Worm (Caenorhabditis elegans) whole organism, young adult: ENCODE results near the gene dnj-22.

Experiments
- B0019.2 ChIP-seq: fragments of 200-800 bp; sonication (Bioruptor generic); conservative IDR thresholded peaks from 2 replicates; pipeline ENCODE4 v1.3.6; 2022; ENCODE audit warnings: missing genetic modification reagents, missing genetic modification characterization, missing compliant biosample characterization
- B0035.1 ChIP-seq: sonication (generic microtip); optimal IDR thresholded peaks from 2 replicates; lab custom pipeline; 2016; ENCODE audit warnings: missing genetic modification characterization, mild to moderate bottlenecking, missing compliant biosample characterization, missing genotype, missing genetic modification reagents
- C06A6.2 ChIP-seq: fragments of 200-800 bp; sonication (Bioruptor generic); conservative IDR thresholded peaks from 2 replicates; pipeline ENCODE4 v1.3.6; 2022; ENCODE audit warnings: missing genetic modification characterization, missing compliant biosample characterization
- D2030.7 ChIP-seq: fragments of 200-800 bp; sonication (Bioruptor generic); IDR thresholded peaks from 2 replicates; pipeline ENCODE4 v1.3.6; 2022; ENCODE audit warnings: missing genetic modification reagents, missing genetic modification characterization, missing compliant biosample characterization
- F33H1.4 ChIP-seq: fragments of 200-800 bp; sonication (Bioruptor generic); IDR thresholded peaks from 2 replicates; pipeline ENCODE4 v1.3.6; 2022; ENCODE audit warnings: missing genetic modification reagents, missing genetic modification characterization, missing compliant biosample characterization
- F39B2.1 ChIP-seq: fragments of 200-800 bp; sonication (Bioruptor generic); IDR thresholded peaks from 2 replicates; pipeline ENCODE4 v1.3.6; 2022; ENCODE audit warnings: missing genetic modification reagents, missing genetic modification characterization, missing compliant biosample characterization
- F49E8.2 ChIP-seq: sonication (generic microtip); optimal IDR thresholded peaks from 3 replicates; lab custom pipeline; 2017; ENCODE audit warnings: missing genetic modification characterization, mild to moderate bottlenecking, missing compliant biosample characterization, antibody characterized with exemption, moderate library complexity; ENCODE audit not compliant: insufficient read depth
- F52B5.7 ChIP-seq: sonication (generic microtip); optimal IDR thresholded peaks from 2 replicates; lab custom pipeline; 2016; ENCODE audit warnings: mild to moderate bottlenecking, missing genetic modification characterization, missing compliant biosample characterization
- F57C9.4 ChIP-seq: sonication (generic microtip); optimal IDR thresholded peaks from 2 replicates; lab custom pipeline; 2017; ENCODE audit warnings: mild to moderate bottlenecking, missing genetic modification characterization, missing compliant biosample characterization
- K11D2.4 ChIP-seq: fragments of 200-800 bp; sonication (Bioruptor generic); IDR thresholded peaks from 2 replicates; pipeline ENCODE4 v1.3.6; 2022; ENCODE audit warnings: missing genetic modification reagents, missing genetic modification characterization, missing compliant biosample characterization
- Y53F4B.3 ChIP-seq: fragments of 200-800 bp; sonication (Bioruptor generic); IDR thresholded peaks from 2 replicates; pipeline ENCODE4 v1.3.6; 2022; ENCODE audit warnings: missing genetic modification reagents, missing genetic modification characterization, missing compliant biosample characterization
- Y56A3A.18 ChIP-seq: fragments of 200-800 bp; sonication (Bioruptor generic); IDR thresholded peaks from 2 replicates; pipeline ENCODE4 v1.3.6; 2022; ENCODE audit warnings: missing genetic modification reagents, missing genetic modification characterization, missing compliant biosample characterization
- Y95B8A.8 ChIP-seq: fragments of 200-800 bp; sonication (Bioruptor generic); IDR thresholded peaks from 2 replicates; pipeline ENCODE4 v1.3.6; 2022; ENCODE audit warnings: missing genetic modification reagents, missing genetic modification characterization, missing compliant biosample characterization
- ZK185.1 ChIP-seq: sonication (generic microtip); optimal IDR thresholded peaks from 2 replicates; lab custom pipeline; 2016; ENCODE audit warnings: mild to moderate bottlenecking, missing genetic modification characterization, missing compliant biosample characterization; ENCODE audit not compliant: poor library complexity, severe bottlenecking
- akir-1 ChIP-seq: fragments of 200-800 bp; sonication (Bioruptor generic); optimal IDR thresholded peaks from 2 replicates; lab custom pipeline; 2018; ENCODE audit warnings: mild to moderate bottlenecking, missing genetic modification characterization, moderate library complexity, missing compliant biosample characterization
- aptf-3 ChIP-seq: fragments of 200-800 bp; sonication (Bioruptor generic); IDR thresholded peaks from 2 replicates; pipeline ENCODE4 v1.3.6; 2022; ENCODE audit warnings: missing genetic modification characterization, missing compliant biosample characterization
- atf-7 ChIP-seq: sonication (generic microtip); optimal IDR thresholded peaks from 2 replicates; lab custom pipeline; 2017; ENCODE audit warnings: mild to moderate bottlenecking, missing genetic modification characterization, missing compliant biosample characterization
- attf-5 ChIP-seq: fragments of 200-800 bp; sonication (Bioruptor generic); optimal IDR thresholded peaks from 2 replicates; lab custom pipeline; 2018; ENCODE audit warnings: mild to moderate bottlenecking, missing genetic modification characterization, missing compliant biosample characterization
- bed-1 ChIP-seq: fragments of 200-800 bp; sonication (Bioruptor generic); IDR thresholded peaks from 2 replicates; pipeline ENCODE4 v1.3.6; 2022; ENCODE audit warnings: missing genetic modification reagents, missing genetic modification characterization, missing compliant biosample characterization
- ceh-58 ChIP-seq: fragments of 200-800 bp; sonication (Bioruptor generic); IDR thresholded peaks from 2 replicates; pipeline ENCODE4 v1.3.6; 2022; ENCODE audit warnings: missing genetic modification characterization, missing compliant biosample characterization
- ceh-79 ChIP-seq: sonication (generic microtip); optimal IDR thresholded peaks from 2 replicates; lab custom pipeline; 2017; ENCODE audit warnings: mild to moderate bottlenecking, missing genetic modification characterization, missing compliant biosample characterization
- ceh-91 ChIP-seq: fragments of 200-800 bp; sonication (Bioruptor generic); IDR thresholded peaks from 2 replicates; pipeline ENCODE4 v1.3.6; 2022; ENCODE audit warnings: missing genetic modification reagents, missing genetic modification characterization, missing compliant biosample characterization
- dpff-1 ChIP-seq: sonication (generic microtip); optimal IDR thresholded peaks from 2 replicates; lab custom pipeline; 2017; ENCODE audit warnings: mild to moderate bottlenecking, missing genetic modification characterization, missing compliant biosample characterization
- efl-1 ChIP-seq: fragments of 150-350 bp; optimal IDR thresholded peaks from 2 replicates; lab custom pipeline; 2014; ENCODE audit warnings: missing biosample characterization, missing genetic modification reagents, missing genetic modification characterization
- egl-44 ChIP-seq: fragments of 200-800 bp; sonication (Bioruptor generic); IDR thresholded peaks from 2 replicates; pipeline ENCODE4 v1.3.6; 2022; ENCODE audit warnings: missing genetic modification reagents, missing genetic modification characterization, missing compliant biosample characterization
- ekl-4 ChIP-seq: fragments of 200-800 bp; sonication (Bioruptor generic); IDR thresholded peaks from 2 replicates; pipeline ENCODE4 v1.3.6; 2022; ENCODE audit warnings: missing genetic modification reagents, missing genetic modification characterization, missing compliant biosample characterization
- ets-4 ChIP-seq: fragments of 200-800 bp; sonication (Bioruptor generic); optimal IDR thresholded peaks from 2 replicates; lab custom pipeline; 2018; ENCODE audit warnings: mild to moderate bottlenecking, missing genetic modification characterization, missing compliant biosample characterization
- fkh-3 ChIP-seq: sonication (generic microtip); optimal IDR thresholded peaks from 2 replicates; lab custom pipeline; 2016; ENCODE audit warnings: mild to moderate bottlenecking, missing genetic modification characterization, missing compliant biosample characterization
- gei-17 ChIP-seq: fragments of 200-800 bp; sonication (Bioruptor generic); optimal IDR thresholded peaks from 2 replicates; lab custom pipeline; 2018; ENCODE audit warnings: mild to moderate bottlenecking, missing genetic modification characterization, missing compliant biosample characterization
- hmg-1.2 ChIP-seq: fragments of 200-800 bp; sonication (Bioruptor generic); IDR thresholded peaks from 2 replicates; pipeline ENCODE4 v1.3.6; 2022; ENCODE audit warnings: missing genetic modification reagents, missing genetic modification characterization, missing compliant biosample characterization
- hrde-1 ChIP-seq: sonication (generic microtip); optimal IDR thresholded peaks from 2 replicates; lab custom pipeline; 2016; ENCODE audit warnings: missing genetic modification characterization, mild to moderate bottlenecking, missing compliant biosample characterization, moderate library complexity, missing genotype, missing genetic modification reagents, borderline replicate concordance
- hsf-1 ChIP-seq: fragments of 200-800 bp; sonication (Bioruptor generic); IDR thresholded peaks from 2 replicates; pipeline ENCODE4 v1.3.6; 2022; ENCODE audit warnings: missing genetic modification reagents, missing genetic modification characterization, missing compliant biosample characterization
- let-526 ChIP-seq: fragments of 200-800 bp; sonication (Bioruptor generic); IDR thresholded peaks from 2 replicates; pipeline ENCODE4 v1.3.6; 2022; ENCODE audit warnings: missing genetic modification reagents, missing genetic modification characterization, missing compliant biosample characterization
- let-607 ChIP-seq, 2 experiments: fragments of 200-800 bp in 1 of 2; sonication (Bioruptor generic) in 1 of 2; sonication (generic microtip) in 1 of 2; optimal IDR thresholded peaks; 2 replicates each; lab custom pipeline; 2016 to 2018; ENCODE audit warnings: mild to moderate bottlenecking in 2 of 2, missing compliant biosample characterization in 2 of 2, missing genetic modification characterization in 2 of 2, moderate library complexity in 2 of 2, missing genotype in 1 of 2
- lin-40 ChIP-seq: sonication (generic microtip); optimal IDR thresholded peaks from 2 replicates; lab custom pipeline; 2016; ENCODE audit warnings: missing genetic modification characterization, mild to moderate bottlenecking, missing compliant biosample characterization, missing genotype, missing genetic modification reagents
- lsl-1 ChIP-seq: fragments of 200-800 bp; sonication (Bioruptor generic); optimal IDR thresholded peaks from 2 replicates; lab custom pipeline; 2018; ENCODE audit warnings: mild to moderate bottlenecking, missing genetic modification characterization, moderate library complexity, missing compliant biosample characterization
- madf-10 ChIP-seq: sonication (generic microtip); optimal IDR thresholded peaks from 2 replicates; lab custom pipeline; 2016; ENCODE audit warnings: mild to moderate bottlenecking, missing genetic modification characterization, missing compliant biosample characterization
- madf-8 ChIP-seq: fragments of 200-800 bp; sonication (Bioruptor generic); conservative IDR thresholded peaks from 2 replicates; pipeline ENCODE4 v1.3.6; 2022; ENCODE audit warnings: missing genetic modification reagents, missing genetic modification characterization, missing compliant biosample characterization
- mel-28 ChIP-seq: sonication (generic microtip); optimal IDR thresholded peaks from 2 replicates; lab custom pipeline; 2016; ENCODE audit warnings: borderline replicate concordance, mild to moderate bottlenecking, missing genetic modification characterization, missing compliant biosample characterization
- nfyb-1 ChIP-seq: fragments of 200-800 bp; sonication (Bioruptor generic); IDR thresholded peaks from 2 replicates; pipeline ENCODE4 v1.3.6; 2022; ENCODE audit warnings: missing genetic modification reagents, missing genetic modification characterization, missing compliant biosample characterization
- pbrm-1 ChIP-seq: fragments of 200-800 bp; sonication (Bioruptor generic); IDR thresholded peaks from 2 replicates; pipeline ENCODE4 v1.3.6; 2022; ENCODE audit warnings: missing genetic modification reagents, missing genetic modification characterization, missing compliant biosample characterization
- rpc-1 ChIP-seq, 2 experiments: fragments of 150-350 bp in 1 of 2; sonication (generic microtip) in 1 of 2; optimal IDR thresholded peaks; 2 replicates each; lab custom pipeline; 2014 to 2018; ENCODE audit warnings: missing biosample characterization in 1 of 2, missing genetic modification characterization in 1 of 2, missing genetic modification reagents in 1 of 2, missing genotype in 1 of 2
- snpc-3.4 ChIP-seq: sonication (generic microtip); optimal IDR thresholded peaks from 2 replicates; lab custom pipeline; 2017; ENCODE audit warnings: missing genetic modification characterization, mild to moderate bottlenecking, missing compliant biosample characterization, antibody characterized with exemption, moderate library complexity, missing genotype, missing genetic modification reagents
- sptf-2 ChIP-seq: fragments of 200-800 bp; sonication (Bioruptor generic); optimal IDR thresholded peaks from 2 replicates; lab custom pipeline; 2018; ENCODE audit warnings: mild to moderate bottlenecking, missing genetic modification characterization, missing compliant biosample characterization
- tbx-9 ChIP-seq: sonication (generic microtip); optimal IDR thresholded peaks from 2 replicates; lab custom pipeline; 2016; ENCODE audit warnings: borderline replicate concordance, missing genetic modification characterization, inconsistent platforms, missing compliant biosample characterization
- xnd-1 ChIP-seq: sonication (generic microtip); optimal IDR thresholded peaks from 2 replicates; lab custom pipeline; 2016; ENCODE audit warnings: missing genotype, missing genetic modification reagents, missing genetic modification characterization, missing compliant biosample characterization
- zim-3 ChIP-seq: sonication (generic microtip); optimal IDR thresholded peaks from 2 replicates; lab custom pipeline; 2017; ENCODE audit warnings: mild to moderate bottlenecking, missing genetic modification characterization, moderate library complexity, missing compliant biosample characterization
- ztf-3 ChIP-seq: fragments of 200-800 bp; sonication (Bioruptor generic); optimal IDR thresholded peaks from 2 replicates; lab custom pipeline; 2018; ENCODE audit warnings: mild to moderate bottlenecking, missing genetic modification characterization, missing compliant biosample characterization

The dnj-22 gene

ce11 chrV:8495965-8496364, 34.0 kb upstream of the dnj-22 start (continued):
- TF ChIP-seq Y56A3A.18 (GFP tag; lab: Robert Waterston, UW) (0 out of 2 replicates have a peak, but pooled peaks have one; percentile 14), efl-1 (GFP tag; lab: Kevin White, UChicago) (no peak), atf-7 (tag; lab: Kevin White, UChicago) (no peak), let-526 (no peak), lsl-1 (GFP tag; lab: Kevin White, UChicago) (peak; percentile 39), Y53F4B.3 (GFP tag; lab: Robert Waterston, UW) (no peak), ceh-91 (GFP tag; lab: Robert Waterston, UW) (0 out of 2 replicates have a peak, but pooled peaks have one; percentile 36), zim-3 (tag; lab: Kevin White, UChicago) (no peak), F52B5.7 (no peak), mel-28 (tag; lab: Kevin White, UChicago) (no peak), F49E8.2 (tag; lab: Kevin White, UChicago) (peak; percentile 21), nfyb-1 (GFP tag; lab: Robert Waterston, UW) (no peak), sptf-2 (GFP tag; lab: Kevin White, UChicago) (peak; percentile 62), let-607 (tag; optimal IDR thresholded peaks at IDR 0.05; lab: Kevin White, UChicago) (no peak), hsf-1 (peak; percentile 60; the same call in 1 of the 2 replicates), egl-44 (GFP tag; lab: Robert Waterston, UW) (0 out of 2 replicates have a peak, but pooled peaks have one; percentile 26), ekl-4 (no peak), ceh-79 (tag; lab: Kevin White, UChicago) (no peak), xnd-1 (no peak), madf-8 (GFP tag; lab: Robert Waterston, UW) (no peak), Y95B8A.8 (GFP tag; lab: Robert Waterston, UW) (0 out of 2 replicates have a peak, but pooled peaks have one; percentile 77), D2030.7 (peak; percentile 66), F57C9.4 (tag; lab: Kevin White, UChicago) (no peak), snpc-3.4 (tag; lab: Kevin White, UChicago) (peak; percentile 34), attf-5 (GFP tag; lab: Kevin White, UChicago) (peak; percentile 43), akir-1 (GFP tag; lab: Kevin White, UChicago) (no peak), madf-10 (tag; lab: Kevin White, UChicago) (peak; percentile 33), B0019.2 (no peak), hrde-1 (tag; lab: Kevin White, UChicago) (peak; percentile 6), B0035.1 (tag; lab: Kevin White, UChicago) (no peak), lin-40 (tag; lab: Kevin White, UChicago) (no peak), ets-4 (GFP tag; lab: Kevin White, UChicago) (no peak), ceh-58 (GFP tag; lab: Robert Waterston, UW) (no peak), hmg-1.2 (peak; percentile 72), tbx-9 (no peak), bed-1 (GFP tag; lab: Robert Waterston, UW) (no peak), F39B2.1 (no peak), C06A6.2 (GFP tag; lab: Robert Waterston, UW) (no peak), fkh-3 (tag; lab: Kevin White, UChicago) (no peak), ztf-3 (GFP tag; lab: Kevin White, UChicago) (no peak), pbrm-1 (GFP tag; lab: Robert Waterston, UW) (peak; percentile 58; the same call in 1 of the 2 replicates), aptf-3 (GFP tag; lab: Robert Waterston, UW) (no peak), rpc-1 (optimal IDR thresholded peaks at IDR 0.05; lab: Kevin White, UChicago) (peak; percentile 72), rpc-1 (tag; optimal IDR thresholded peaks at IDR 0.05; lab: Kevin White, UChicago) (peak; percentile 88), F33H1.4 (GFP tag; lab: Robert Waterston, UW) (no peak; the same call in 1 of the 2 replicates), gei-17 (no peak), ZK185.1 (no peak), K11D2.4 (GFP tag; lab: Robert Waterston, UW) (no peak), dpff-1 (tag; lab: Kevin White, UChicago) (no peak)
